Fruit fly (Drosophila melanogaster) whole organism, embryonic: Measurements from ENCODE around the gene CG1785.
A peak's percentile ranks its signal among the peaks of the same experiment; 100 is the strongest.

ENCODE experiments used
- Adf1 ChIP-seq: fragments of 200-800 bp; sonication (Bioruptor generic); IDR thresholded peaks from 2 replicates; pipeline ENCODE4 v1.3.6; 2022; ENCODE audit warnings: missing biosample characterization, missing genetic modification characterization
- Atf-2 ChIP-seq: fragments of 200-800 bp; sonication (Bioruptor generic); optimal IDR thresholded peaks from 2 replicates; lab custom pipeline; 2016; ENCODE audit warnings: missing biosample characterization, missing genetic modification characterization
- BEAF-32 ChIP-seq: fragments of 200-800 bp; sonication (Bioruptor generic); optimal IDR thresholded peaks from 3 replicates; lab custom pipeline; 2017; ENCODE audit warnings: missing biosample characterization, missing genetic modification characterization, mild to moderate bottlenecking, moderate library complexity, missing genetic modification reagents
- CG11247 ChIP-seq: fragments of 200-800 bp; sonication (Bioruptor generic); IDR thresholded peaks from 2 replicates; pipeline ENCODE4 v1.3.6; 2022; ENCODE audit warnings: missing biosample characterization, missing genetic modification characterization
- CG11398 ChIP-seq: fragments of 200-800 bp; sonication (Bioruptor generic); optimal IDR thresholded peaks from 2 replicates; lab custom pipeline; 2016; ENCODE audit warnings: missing biosample characterization, missing genetic modification characterization
- CG12104 ChIP-seq: fragments of 200-800 bp; sonication (Bioruptor generic); optimal IDR thresholded peaks from 3 replicates; lab custom pipeline; 2016; ENCODE audit warnings: missing biosample characterization, missing genetic modification characterization
- CG12299 ChIP-seq: fragments of 200-800 bp; sonication (Bioruptor generic); optimal IDR thresholded peaks from 2 replicates; lab custom pipeline; 2018; ENCODE audit warnings: missing biosample characterization, mild to moderate bottlenecking, missing genetic modification characterization
- CG12659 ChIP-seq: fragments of 200-800 bp; sonication (Bioruptor generic); optimal IDR thresholded peaks from 3 replicates; lab custom pipeline; 2017; ENCODE audit warnings: mild to moderate bottlenecking, missing biosample characterization, missing genetic modification reagents, missing genetic modification characterization
- CG15073 ChIP-seq: fragments of 200-800 bp; sonication (Bioruptor generic); optimal IDR thresholded peaks from 2 replicates; lab custom pipeline; 2016; ENCODE audit warnings: missing biosample characterization, missing genetic modification characterization
- CG1529 ChIP-seq: fragments of 200-800 bp; sonication (Bioruptor generic); optimal IDR thresholded peaks from 3 replicates; lab custom pipeline; 2018; ENCODE audit warnings: missing biosample characterization, missing genetic modification characterization
- CG1647 ChIP-seq: fragments of 200-800 bp; sonication (Bioruptor generic); optimal IDR thresholded peaks from 3 replicates; lab custom pipeline; 2016; ENCODE audit warnings: missing biosample characterization, missing genetic modification characterization
- CG2712 ChIP-seq: fragments of 200-800 bp; optimal IDR thresholded peaks from 3 replicates; lab custom pipeline; 2019; ENCODE audit warnings: missing biosample characterization, mild to moderate bottlenecking, missing genetic modification characterization, moderate library complexity
- CG31365 ChIP-seq: fragments of 200-800 bp; sonication (Bioruptor generic); optimal IDR thresholded peaks from 2 replicates; lab custom pipeline; 2018; ENCODE audit warnings: missing biosample characterization, mild to moderate bottlenecking, missing genetic modification characterization
- CG32767 ChIP-seq: fragments of 200-800 bp; sonication (Bioruptor generic); IDR thresholded peaks from 2 replicates; pipeline ENCODE4 v1.3.6; 2022; ENCODE audit warnings: missing biosample characterization, missing genetic modification characterization
- CG34422 ChIP-seq: fragments of 200-800 bp; sonication (Bioruptor generic); IDR thresholded peaks from 3 replicates; pipeline ENCODE4 v1.3.6; 2022; ENCODE audit warnings: missing biosample characterization, missing genetic modification characterization
- CG43689 ChIP-seq: fragments of 200-800 bp; sonication (Bioruptor generic); IDR thresholded peaks from 2 replicates; pipeline ENCODE4 v1.3.6; 2022; ENCODE audit warnings: missing biosample characterization, missing genetic modification characterization
- CG9437 ChIP-seq: fragments of 200-800 bp; sonication (Bioruptor generic); optimal IDR thresholded peaks from 2 replicates; lab custom pipeline; 2018; ENCODE audit warnings: missing biosample characterization, mild to moderate bottlenecking, missing genetic modification characterization
- CkIIα-i1 ChIP-seq: fragments of 200-800 bp; sonication (Bioruptor generic); IDR thresholded peaks from 2 replicates; pipeline ENCODE4 v1.3.6; 2022; ENCODE audit warnings: missing biosample characterization, missing genetic modification characterization
- D ChIP-seq, 2 experiments: fragments of 200-800 bp in 1 of 2; fragments of >200 bp in 1 of 2; sonication (Bioruptor generic) in 1 of 2; optimal IDR thresholded peaks; 2 replicates in 1 of 2; 3 replicates in 1 of 2; lab custom pipeline; 2017; ENCODE audit warnings: mild to moderate bottlenecking in 1 of 2, missing biosample characterization in 1 of 2, missing genetic modification characterization in 1 of 2, missing genetic modification reagents in 1 of 2
- Dad ChIP-seq: fragments of 200-800 bp; sonication (Bioruptor generic); optimal IDR thresholded peaks from 3 replicates; lab custom pipeline; 2016; ENCODE audit warnings: missing biosample characterization, missing genetic modification characterization
- Dll ChIP-seq: fragments of 200-800 bp; sonication (Bioruptor generic); IDR thresholded peaks from 4 replicates; pipeline ENCODE4 v1.3.6; 2022; ENCODE audit warnings: missing biosample characterization, missing genetic modification characterization; ENCODE audit not compliant: partially characterized antibody
- E2f1 ChIP-seq: fragments of 200-800 bp; sonication (Bioruptor generic); IDR thresholded peaks from 2 replicates; pipeline ENCODE4 v1.3.6; 2022; ENCODE audit warnings: missing biosample characterization, missing genetic modification characterization
- Ets97D ChIP-seq: fragments of 200-800 bp; sonication (Bioruptor generic); optimal IDR thresholded peaks from 3 replicates; lab custom pipeline; 2016; ENCODE audit warnings: missing biosample characterization, missing genetic modification characterization
- Fer2 ChIP-seq: fragments of 200-800 bp; sonication (Bioruptor generic); optimal IDR thresholded peaks from 2 replicates; lab custom pipeline; 2018; ENCODE audit warnings: missing biosample characterization, mild to moderate bottlenecking, missing genetic modification characterization, moderate library complexity
- Gug ChIP-seq: fragments of 200-800 bp; sonication (Bioruptor generic); IDR thresholded peaks from 4 replicates; pipeline ENCODE4 v1.3.6; 2022; ENCODE audit warnings: missing biosample characterization, missing genetic modification characterization
- Pdp1 ChIP-seq, 2 experiments: fragments of 200-800 bp; sonication (Bioruptor generic); optimal IDR thresholded peaks; 3 replicates each; lab custom pipeline; 2016; ENCODE audit warnings: missing biosample characterization in 2 of 2, missing genetic modification characterization in 2 of 2, mild to moderate bottlenecking in 1 of 2, moderate library complexity in 1 of 2
- Ssrp ChIP-seq: fragments of 200-800 bp; sonication (Bioruptor generic); optimal IDR thresholded peaks from 2 replicates; lab custom pipeline; 2018; ENCODE audit warnings: missing biosample characterization, mild to moderate bottlenecking, missing genetic modification characterization, moderate library complexity
- Tbp ChIP-seq: fragments of >200 bp; optimal IDR thresholded peaks from 2 replicates; lab custom pipeline; 2018; ENCODE audit warnings: missing biosample characterization, missing genetic modification characterization
- ap ChIP-seq: fragments of 200-800 bp; sonication (Bioruptor generic); IDR thresholded peaks from 2 replicates; pipeline ENCODE4 v1.3.6; 2022; ENCODE audit warnings: missing biosample characterization, missing genetic modification characterization
- ash1 ChIP-seq: fragments of 200-800 bp; sonication (Bioruptor generic); optimal IDR thresholded peaks from 2 replicates; lab custom pipeline; 2018; ENCODE audit warnings: missing biosample characterization, mild to moderate bottlenecking, missing genetic modification characterization
- cas ChIP-seq: fragments of 200-800 bp; sonication (Bioruptor generic); IDR thresholded peaks from 2 replicates; pipeline ENCODE4 v1.3.6; 2022; ENCODE audit warnings: missing biosample characterization, missing genetic modification characterization
- cato ChIP-seq: fragments of 200-800 bp; sonication (Bioruptor generic); optimal IDR thresholded peaks from 2 replicates; lab custom pipeline; 2016; ENCODE audit warnings: missing biosample characterization, missing genetic modification characterization, borderline replicate concordance
- corto ChIP-seq: fragments of 200-800 bp; sonication (Bioruptor generic); optimal IDR thresholded peaks from 2 replicates; lab custom pipeline; 2016; ENCODE audit warnings: missing biosample characterization, mild to moderate bottlenecking, missing genetic modification characterization, moderate library complexity
- disco-r ChIP-seq: fragments of 200-800 bp; sonication (Bioruptor generic); optimal IDR thresholded peaks from 2 replicates; lab custom pipeline; 2016; ENCODE audit warnings: missing biosample characterization, missing genetic modification characterization
- en ChIP-seq: fragments of 200-800 bp; sonication (Bioruptor generic); optimal IDR thresholded peaks from 2 replicates; lab custom pipeline; 2016; ENCODE audit warnings: missing biosample characterization, missing genetic modification characterization
- fru ChIP-seq: fragments of >200 bp; optimal IDR thresholded peaks from 2 replicates; lab custom pipeline; 2017
- grn ChIP-seq: fragments of 200-800 bp; sonication (Bioruptor generic); optimal IDR thresholded peaks from 3 replicates; lab custom pipeline; 2017; ENCODE audit warnings: missing biosample characterization, missing genetic modification characterization
- hbn ChIP-seq: fragments of 200-800 bp; sonication (Bioruptor generic); IDR thresholded peaks from 2 replicates; pipeline ENCODE4 v1.3.6; 2022; ENCODE audit warnings: missing biosample characterization, missing genetic modification characterization; ENCODE audit not compliant: partially characterized antibody
- hkb ChIP-seq, 2 experiments: fragments of 200-800 bp in 1 of 2; fragments of >200 bp in 1 of 2; sonication (Bioruptor generic) in 1 of 2; IDR thresholded peaks in 1 of 2; optimal IDR thresholded peaks in 1 of 2; 2 replicates each; pipeline versions ENCODE4 v1.3.6 to Lab custom; 2017 to 2022; ENCODE audit warnings: missing biosample characterization in 1 of 2, missing genetic modification characterization in 1 of 2
- jumu ChIP-seq: fragments of 200-800 bp; sonication (Bioruptor generic); optimal IDR thresholded peaks from 3 replicates; lab custom pipeline; 2016; ENCODE audit warnings: missing biosample characterization, missing genetic modification characterization
- mld ChIP-seq: fragments of 200-800 bp; sonication (Bioruptor generic); IDR thresholded peaks from 3 replicates; pipeline ENCODE4 v1.3.6; 2022; ENCODE audit warnings: missing biosample characterization, missing genetic modification characterization; ENCODE audit not compliant: partially characterized antibody
- nau ChIP-seq: fragments of 200-800 bp; sonication (Bioruptor generic); optimal IDR thresholded peaks from 3 replicates; lab custom pipeline; 2017; ENCODE audit warnings: missing biosample characterization, mild to moderate bottlenecking, missing genetic modification characterization, missing genetic modification reagents
- nerfin-1 ChIP-seq: fragments of 200-800 bp; sonication (Bioruptor generic); optimal IDR thresholded peaks from 3 replicates; lab custom pipeline; 2019; ENCODE audit warnings: missing biosample characterization, mild to moderate bottlenecking, missing genetic modification characterization, moderate library complexity
- otp ChIP-seq: fragments of 200-800 bp; sonication (Bioruptor generic); IDR thresholded peaks from 3 replicates; pipeline ENCODE4, ENCODE4 v1.3.6; 2022; ENCODE audit warnings: missing biosample characterization, missing genetic modification characterization
- p53 ChIP-seq: fragments of 200-800 bp; sonication (Bioruptor generic); optimal IDR thresholded peaks from 2 replicates; lab custom pipeline; 2016; ENCODE audit warnings: missing biosample characterization, missing genetic modification characterization
- sens-2 ChIP-seq: fragments of 200-800 bp; sonication (Bioruptor generic); IDR thresholded peaks from 2 replicates; pipeline ENCODE4 v1.3.6; 2022; ENCODE audit warnings: missing biosample characterization, missing genetic modification characterization
- slou ChIP-seq: fragments of 200-800 bp; sonication (Bioruptor generic); optimal IDR thresholded peaks from 3 replicates; lab custom pipeline; 2016; ENCODE audit warnings: missing biosample characterization, missing genetic modification characterization
- sna ChIP-seq: fragments of 200-800 bp; sonication (Bioruptor generic); IDR thresholded peaks from 2 replicates; pipeline ENCODE4 v1.3.6; 2022; ENCODE audit warnings: missing biosample characterization, missing genetic modification characterization; ENCODE audit not compliant: partially characterized antibody
- tup ChIP-seq: fragments of 200-800 bp; sonication (Bioruptor generic); optimal IDR thresholded peaks from 2 replicates; lab custom pipeline; 2016; ENCODE audit warnings: missing biosample characterization, mild to moderate bottlenecking, missing genetic modification characterization, moderate library complexity

The CG1785 gene

DNA sequence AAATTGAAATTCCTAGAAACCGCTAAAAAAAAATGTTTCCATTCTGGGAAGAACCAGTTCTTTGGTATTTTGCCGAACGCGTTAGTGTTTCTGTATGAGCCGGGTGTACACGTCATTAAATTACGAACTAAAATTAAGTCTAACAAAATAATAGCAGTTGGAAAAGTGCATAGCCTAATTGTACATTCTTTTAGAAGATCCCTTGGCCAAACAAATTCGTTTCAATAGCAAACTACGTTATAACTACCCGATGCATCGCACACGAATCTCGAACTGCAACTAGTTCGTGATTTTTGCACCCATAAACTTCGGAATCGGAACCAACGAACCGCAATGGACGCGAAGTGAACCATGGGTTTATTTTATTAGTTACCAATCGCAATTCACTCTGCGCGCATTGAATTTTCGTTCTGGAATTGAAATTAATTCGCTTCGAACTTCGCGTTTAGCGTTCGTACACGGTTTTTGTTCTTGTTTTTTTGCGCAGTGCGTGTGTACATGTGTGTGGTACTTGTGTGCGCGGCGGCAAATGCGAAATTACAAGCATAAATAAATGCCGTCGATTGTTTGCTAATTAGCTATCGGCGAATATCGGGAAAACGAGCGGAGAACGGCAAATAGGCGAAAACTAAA lies 33.4 kb upstream of the CG1785 start, which contains the start of gene CAH3 (continued):
- peak; percentile 53; the same call in 1 of the 2 replicates for TF ChIP-seq CkIIα-i1
- peak; percentile 91 for TF ChIP-seq Fer2
- no peak for TF ChIP-seq hbn (GFP tag; lab: Robert Waterston, UW)
- peak; percentile 80 for TF ChIP-seq Ets97D
- TF ChIP-seq E2f1 (GFP tag; lab: Robert Waterston, UW) = peak; percentile 90
- TF ChIP-seq CG1647 = peak; percentile 91
- peak; percentile 93 for TF ChIP-seq jumu (GFP tag; lab: Kevin White, UChicago)
- TF ChIP-seq CG12104 (GFP tag; lab: Kevin White, UChicago) = peak; percentile 90
- peak; percentile 92 for TF ChIP-seq nerfin-1 (tag; lab: Kevin White, UChicago)
- TF ChIP-seq Tbp = no peak
- TF ChIP-seq mld (GFP tag; lab: Robert Waterston, UW) = no peak
- TF ChIP-seq CG31365 (tag; lab: Kevin White, UChicago) = peak; percentile 85
- peak; percentile 89 for TF ChIP-seq CG11398
- TF ChIP-seq CG34422 (GFP tag; lab: Robert Waterston, UW) = peak; percentile 88
- peak; percentile 86 for TF ChIP-seq otp
- TF ChIP-seq disco-r (GFP tag; lab: Kevin White, UChicago) = peak; percentile 88
- TF ChIP-seq CG43689 (GFP tag; lab: Robert Waterston, UW) = peak; percentile 80
- peak; percentile 88 for TF ChIP-seq CG1529 (GFP tag; lab: Kevin White, UChicago)
- TF ChIP-seq Dll (GFP tag; lab: Robert Waterston, UW) = 0 out of 4 replicates have a peak, but pooled peaks have one; percentile 15
- TF ChIP-seq CG32767 (GFP tag; lab: Robert Waterston, UW) = peak; percentile 90
- TF ChIP-seq cato = peak; percentile 84
- peak; percentile 82 for TF ChIP-seq CG9437 (GFP tag; lab: Kevin White, UChicago)
- no peak for TF ChIP-seq fru
- peak; percentile 83 for TF ChIP-seq ap (GFP tag; lab: Robert Waterston, UW)
- peak; percentile 50 for TF ChIP-seq CG15073
- 0 out of 2 replicates have a peak, but pooled peaks have one; percentile 40 for TF ChIP-seq sna
- peak; percentile 97 for TF ChIP-seq CG12659 (GFP tag; lab: Kevin White, UChicago)
- peak; percentile 93 for TF ChIP-seq CG12299 (tag; lab: Kevin White, UChicago)
- peak; percentile 82 for TF ChIP-seq slou (GFP tag; lab: Kevin White, UChicago)
- TF ChIP-seq corto (GFP tag; lab: Kevin White, UChicago) = peak; percentile 59
- TF ChIP-seq CG11247 (GFP tag; lab: Robert Waterston, UW) = peak; percentile 85
- TF ChIP-seq grn = peak; percentile 53
- TF ChIP-seq Atf-2 (GFP tag; lab: Kevin White, UChicago) = peak; percentile 92
- TF ChIP-seq ash1 (GFP tag; lab: Kevin White, UChicago) = peak; percentile 68
- TF ChIP-seq Pdp1 (GFP tag; optimal IDR thresholded peaks at IDR 0.05; lab: Kevin White, UChicago) = peak; percentile 90 to 93
- TF ChIP-seq Gug (GFP tag; lab: Robert Waterston, UW) = peak; percentile 88
- TF ChIP-seq p53 (GFP tag; lab: Kevin White, UChicago) = peak; percentile 84
- TF ChIP-seq hkb (optimal IDR thresholded peaks at IDR 0.05; lab: Kevin White, UChicago) = peak; percentile 32
- peak; percentile 96 for TF ChIP-seq hkb (GFP tag; IDR thresholded peaks at IDR 0.05; lab: Robert Waterston, UW)
- TF ChIP-seq BEAF-32 (GFP tag; lab: Kevin White, UChicago) = peak; percentile 44
- TF ChIP-seq Adf1 (GFP tag; lab: Robert Waterston, UW) = peak; percentile 55
- peak; percentile 93 for TF ChIP-seq Ssrp (tag; lab: Kevin White, UChicago)
- TF ChIP-seq sens-2 = peak; percentile 87
- peak; percentile 88 for TF ChIP-seq nau (GFP tag; lab: Kevin White, UChicago)
- peak; percentile 95 for TF ChIP-seq Dad (GFP tag; lab: Kevin White, UChicago)
- peak; percentile 77 for TF ChIP-seq tup (GFP tag; lab: Kevin White, UChicago)
- TF ChIP-seq D (optimal IDR thresholded peaks at IDR 0.05; lab: Kevin White, UChicago) = no peak
- TF ChIP-seq D (GFP tag; optimal IDR thresholded peaks at IDR 0.05; lab: Kevin White, UChicago) = peak; percentile 91
- TF ChIP-seq en (GFP tag; lab: Kevin White, UChicago) = peak; percentile 84
- TF ChIP-seq CG2712 (tag; lab: Kevin White, UChicago) = peak; percentile 96
- TF ChIP-seq cas = peak; percentile 80
